Worm (Caenorhabditis elegans) whole organism, L3 larva: Measurements from ENCODE around the gene pros-1.

ENCODE experiments used
- ZK546.5 ChIP-seq: sonication (generic microtip); optimal IDR thresholded peaks from 2 replicates; lab custom pipeline; 2017; ENCODE audit warnings: missing biosample characterization, missing genetic modification characterization
- aly-2 ChIP-seq: fragments of 150-350 bp; optimal IDR thresholded peaks from 2 replicates; lab custom pipeline; 2014; ENCODE audit warnings: missing biosample characterization, missing genetic modification characterization
- ama-1 ChIP-seq: fragments of 150-350 bp; optimal IDR thresholded peaks from 2 replicates; lab custom pipeline; 2018
- ceh-28 ChIP-seq: fragments of 150-350 bp; optimal IDR thresholded peaks from 2 replicates; lab custom pipeline; 2014; ENCODE audit warnings: missing biosample characterization, missing genetic modification reagents, missing genetic modification characterization
- daf-12 ChIP-seq: fragments of 150-350 bp; optimal IDR thresholded peaks from 2 replicates; lab custom pipeline; 2014; ENCODE audit warnings: missing biosample characterization, missing genetic modification reagents, missing genetic modification characterization
- egl-27 ChIP-seq: sonication (generic microtip); optimal IDR thresholded peaks from 4 replicates; lab custom pipeline; 2017; ENCODE audit warnings: missing biosample characterization, missing genetic modification reagents, missing genetic modification characterization
- elt-2 ChIP-seq: sonication (generic microtip); optimal IDR thresholded peaks from 2 replicates; lab custom pipeline; 2016; ENCODE audit warnings: missing genetic modification reagents, mild to moderate bottlenecking, missing genetic modification characterization, missing compliant biosample characterization
- elt-3 ChIP-seq, 3 experiments: fragments of 150-350 bp in 1 of 3; sonication (generic microtip) in 2 of 3; optimal IDR thresholded peaks; 2 replicates in 2 of 3; 4 replicates in 1 of 3; lab custom pipeline; 2014 to 2017; ENCODE audit warnings: missing biosample characterization in 3 of 3, missing genetic modification characterization in 3 of 3
- fos-1 ChIP-seq: fragments of 150-350 bp; optimal IDR thresholded peaks from 2 replicates; lab custom pipeline; 2014; ENCODE audit warnings: missing biosample characterization, missing genetic modification characterization
- hmg-11 ChIP-seq: sonication (generic microtip); optimal IDR thresholded peaks from 2 replicates; lab custom pipeline; 2016; ENCODE audit warnings: missing genetic modification characterization, missing compliant biosample characterization
- lin-39 ChIP-seq: fragments of 150-350 bp; optimal IDR thresholded peaks from 2 replicates; lab custom pipeline; 2018; ENCODE audit warnings: missing biosample characterization, missing genetic modification reagents, missing genetic modification characterization
- lsy-12 ChIP-seq: sonication (generic microtip); optimal IDR thresholded peaks from 2 replicates; lab custom pipeline; 2016; ENCODE audit warnings: mild to moderate bottlenecking, missing genetic modification characterization, missing compliant biosample characterization
- mdl-1 ChIP-seq: fragments of 150-350 bp; optimal IDR thresholded peaks from 2 replicates; lab custom pipeline; 2014; ENCODE audit warnings: missing biosample characterization, missing genetic modification characterization
- mml-1 ChIP-seq: fragments of 150-350 bp; sonication (generic microtip); optimal IDR thresholded peaks from 3 replicates; lab custom pipeline; 2014; ENCODE audit warnings: missing biosample characterization, missing genetic modification characterization
- nfya-1 ChIP-seq: sonication (generic microtip); optimal IDR thresholded peaks from 2 replicates; lab custom pipeline; 2017; ENCODE audit warnings: missing genetic modification characterization, mild to moderate bottlenecking, missing compliant biosample characterization, antibody characterized with exemption, moderate library complexity; ENCODE audit not compliant: insufficient read depth
- nhr-11 ChIP-seq: fragments of 150-350 bp; optimal IDR thresholded peaks from 2 replicates; lab custom pipeline; 2014; ENCODE audit warnings: missing biosample characterization, missing genetic modification characterization
- nhr-12 ChIP-seq: fragments of 150-350 bp; optimal IDR thresholded peaks from 2 replicates; lab custom pipeline; 2014; ENCODE audit warnings: missing biosample characterization, missing genetic modification characterization
- nhr-23 ChIP-seq: fragments of 150-350 bp; optimal IDR thresholded peaks from 2 replicates; lab custom pipeline; 2014; ENCODE audit warnings: missing biosample characterization, missing genetic modification reagents, missing genetic modification characterization
- nhr-237 ChIP-seq: fragments of 150-350 bp; optimal IDR thresholded peaks from 2 replicates; lab custom pipeline; 2014; ENCODE audit warnings: missing biosample characterization, missing genetic modification characterization
- nhr-28 ChIP-seq: fragments of 150-350 bp; optimal IDR thresholded peaks from 2 replicates; lab custom pipeline; 2014; ENCODE audit warnings: missing biosample characterization, missing genetic modification characterization
- nhr-43 ChIP-seq: sonication (generic microtip); optimal IDR thresholded peaks from 2 replicates; lab custom pipeline; 2016; ENCODE audit warnings: mild to moderate bottlenecking, missing genetic modification characterization, missing compliant biosample characterization; ENCODE audit not compliant: poor library complexity, severe bottlenecking
- nhr-67 ChIP-seq: fragments of 150-350 bp; optimal IDR thresholded peaks from 2 replicates; lab custom pipeline; 2014; ENCODE audit warnings: missing biosample characterization, missing genetic modification characterization
- nhr-76 ChIP-seq: fragments of 150-350 bp; sonication (generic microtip); optimal IDR thresholded peaks from 5 replicates; lab custom pipeline; 2014; ENCODE audit warnings: missing biosample characterization, missing genetic modification characterization
- pha-4 ChIP-seq: fragments of 150-350 bp; optimal IDR thresholded peaks from 2 replicates; lab custom pipeline; 2014; ENCODE audit warnings: missing biosample characterization, missing genetic modification reagents, missing genetic modification characterization
- pqm-1 ChIP-seq: fragments of 150-350 bp; optimal IDR thresholded peaks from 2 replicates; lab custom pipeline; 2017; ENCODE audit warnings: missing biosample characterization, missing genetic modification characterization, inconsistent platforms
- sea-2 ChIP-seq: fragments of 150-350 bp; sonication (generic microtip); optimal IDR thresholded peaks from 4 replicates; lab custom pipeline; 2014; ENCODE audit warnings: missing biosample characterization, missing genetic modification reagents, missing genetic modification characterization
- skn-1 ChIP-seq: fragments of 150-350 bp; optimal IDR thresholded peaks from 2 replicates; lab custom pipeline; 2014; ENCODE audit warnings: missing biosample characterization, missing genetic modification characterization
- snpc-4 ChIP-seq: fragments of 150-350 bp; optimal IDR thresholded peaks from 2 replicates; lab custom pipeline; 2014; ENCODE audit warnings: missing biosample characterization, missing genetic modification characterization
- tbx-2 ChIP-seq: sonication (generic microtip); optimal IDR thresholded peaks from 2 replicates; lab custom pipeline; 2016; ENCODE audit warnings: mild to moderate bottlenecking, missing genetic modification characterization, missing compliant biosample characterization
- unc-39 ChIP-seq: sonication (generic microtip); optimal IDR thresholded peaks from 4 replicates; lab custom pipeline; 2017; ENCODE audit warnings: missing biosample characterization, missing genetic modification characterization
- zag-1 ChIP-seq: fragments of 150-350 bp; optimal IDR thresholded peaks from 2 replicates; lab custom pipeline; 2014; ENCODE audit warnings: missing biosample characterization, missing genetic modification characterization
- ztf-11 ChIP-seq: fragments of 150-350 bp; optimal IDR thresholded peaks from 2 replicates; lab custom pipeline; 2014; ENCODE audit warnings: missing biosample characterization, missing genetic modification characterization
- ztf-4 ChIP-seq: fragments of 150-350 bp; optimal IDR thresholded peaks from 2 replicates; lab custom pipeline; 2014; ENCODE audit warnings: missing biosample characterization, missing genetic modification characterization

pros-1 gene

ce11 chrIII:8044187-8044586, 22.9 kb upstream of the pros-1 start, which contains the start of gene K12H4.5:
K12H4.5 (plus strand) TSS chrIII:8044487.
- TF ChIP-seq nhr-28 (tag; lab: Kevin White, UChicago): no peak
- no peak for TF ChIP-seq aly-2
- no peak for TF ChIP-seq ZK546.5 (tag; lab: Kevin White, UChicago)
- TF ChIP-seq sea-2 (GFP tag; lab: Kevin White, UChicago): no peak
- no peak for TF ChIP-seq fos-1 (tag; lab: Kevin White, UChicago)

ce11 chrIII:8044717-8045116, 22.4 kb upstream of the pros-1 start, which contains the start of gene spcs-3:
spcs-3 (plus strand) TSS chrIII:8045017.
- TF ChIP-seq ama-1 (lab: Kevin White, UChicago) (no peak), hmg-11 (no peak), nhr-43 (no peak), ZK546.5 (tag; lab: Kevin White, UChicago) (no peak), aly-2 (no peak), mdl-1 (no peak), nhr-237 (tag; lab: Kevin White, UChicago) (no peak), pha-4 (no peak), elt-3 (tag; optimal IDR thresholded peaks at IDR 0.05; lab: Kevin White, UChicago) (no peak), lsy-12 (tag; lab: Kevin White, UChicago) (no peak)

- TF ChIP-seq ceh-28 (tag; lab: Kevin White, UChicago) (no peak), ztf-11 (tag; lab: Kevin White, UChicago) (no peak), hmg-11 (no peak), lsy-12 (tag; lab: Kevin White, UChicago) (no peak), tbx-2 (tag; lab: Kevin White, UChicago) (no peak), zag-1 (tag; lab: Kevin White, UChicago) (no peak), nhr-12 (tag; lab: Kevin White, UChicago) (no peak), mml-1 (no peak), ZK546.5 (tag; lab: Kevin White, UChicago) (no peak), nhr-11 (no peak), sea-2 (GFP tag; lab: Kevin White, UChicago) (no peak), nhr-76 (no peak), snpc-4 (no peak), nhr-23 (no peak), pqm-1 (tag; lab: Kevin White, UChicago) (no peak)
Measured at ce11 chrIII:8045734-8046133, 21.4 kb upstream of the pros-1 start, which contains the start of gene K12H4.3. K12H4.3 (plus strand) TSS chrIII:8046034.

- no peak for TF ChIP-seq sea-2 (GFP tag; lab: Kevin White, UChicago)
- TF ChIP-seq unc-39 (tag; lab: Kevin White, UChicago): no peak
- no peak for TF ChIP-seq nhr-43
- no peak for TF ChIP-seq daf-12 (tag; lab: Kevin White, UChicago)
- no peak for TF ChIP-seq ztf-4 (tag; lab: Kevin White, UChicago)
Measured at ce11 chrIII:8047412-8047811, 19.7 kb upstream of the pros-1 start, which contains the start of gene K12H4.2. K12H4.2 (plus strand) TSS chrIII:8047712.

- TF ChIP-seq nfya-1: no peak
- TF ChIP-seq pqm-1 (tag; lab: Kevin White, UChicago): peak; percentile 62
- peak; percentile 67 for TF ChIP-seq skn-1
- TF ChIP-seq elt-2 (tag; lab: Kevin White, UChicago): peak; percentile 91
- TF ChIP-seq, all 47 proteins: peak for 3
Measured at ce11 chrIII:8050944-8051343, 16.1 kb upstream of the pros-1 start, which contains the start of gene K12H4.7. K12H4.7 (minus strand) TSS chrIII:8051081.

ce11 chrIII:8051838-8052237, 15.3 kb upstream of the pros-1 start:
- no peak for TF ChIP-seq nhr-12 (tag; lab: Kevin White, UChicago)
- TF ChIP-seq egl-27 (tag; lab: Kevin White, UChicago): no peak
- TF ChIP-seq fos-1 (tag; lab: Kevin White, UChicago): no peak

- no peak for TF ChIP-seq unc-39 (tag; lab: Kevin White, UChicago)
- no peak for TF ChIP-seq aly-2
- TF ChIP-seq hmg-11: no peak
- no peak for TF ChIP-seq lin-39 (tag; lab: Kevin White, UChicago)
- TF ChIP-seq nhr-67 (tag; lab: Kevin White, UChicago): no peak
- TF ChIP-seq nhr-43: no peak
- TF ChIP-seq ztf-11 (tag; lab: Kevin White, UChicago): no peak
Measured at ce11 chrIII:8061114-8061513, 6.0 kb upstream of the pros-1 start.
